Worm (Caenorhabditis elegans) whole organism, young adult: Measurements from ENCODE around the gene K04F1.9.

Experiments
- C06A6.2 ChIP-seq: fragments of 200-800 bp; sonication (Bioruptor generic); conservative IDR thresholded peaks from 2 replicates; pipeline ENCODE4 v1.3.6; 2022; ENCODE audit warnings: missing genetic modification characterization, missing compliant biosample characterization
- F10E7.11 ChIP-seq: sonication (generic microtip); optimal IDR thresholded peaks from 2 replicates; lab custom pipeline; 2017; ENCODE audit warnings: mild to moderate bottlenecking, missing genetic modification characterization, moderate library complexity, missing compliant biosample characterization
- F22D6.2 ChIP-seq: sonication (generic microtip); optimal IDR thresholded peaks from 2 replicates; lab custom pipeline; 2016; ENCODE audit warnings: mild to moderate bottlenecking, missing genetic modification characterization, missing compliant biosample characterization
- ZK185.1 ChIP-seq: sonication (generic microtip); optimal IDR thresholded peaks from 2 replicates; lab custom pipeline; 2016; ENCODE audit warnings: mild to moderate bottlenecking, missing genetic modification characterization, missing compliant biosample characterization; ENCODE audit not compliant: poor library complexity, severe bottlenecking
- ama-1 ChIP-seq, 3 experiments: fragments of 150-350 bp in 1 of 3; sonication (generic microtip) in 2 of 3; optimal IDR thresholded peaks; 2 replicates each; lab custom pipeline; 2014 to 2018; ENCODE audit warnings: missing biosample characterization in 2 of 3, missing genetic modification characterization in 2 of 3, missing genetic modification reagents in 2 of 3
- bed-1 ChIP-seq: fragments of 200-800 bp; sonication (Bioruptor generic); IDR thresholded peaks from 2 replicates; pipeline ENCODE4 v1.3.6; 2022; ENCODE audit warnings: missing genetic modification reagents, missing genetic modification characterization, missing compliant biosample characterization
- nfyb-1 ChIP-seq: fragments of 200-800 bp; sonication (Bioruptor generic); IDR thresholded peaks from 2 replicates; pipeline ENCODE4 v1.3.6; 2022; ENCODE audit warnings: missing genetic modification reagents, missing genetic modification characterization, missing compliant biosample characterization
- nhr-90 ChIP-seq: sonication (generic microtip); optimal IDR thresholded peaks from 2 replicates; lab custom pipeline; 2016; ENCODE audit warnings: missing genotype, mild to moderate bottlenecking, missing genetic modification characterization, missing compliant biosample characterization
- pbrm-1 ChIP-seq: fragments of 200-800 bp; sonication (Bioruptor generic); IDR thresholded peaks from 2 replicates; pipeline ENCODE4 v1.3.6; 2022; ENCODE audit warnings: missing genetic modification reagents, missing genetic modification characterization, missing compliant biosample characterization
- rpc-1 ChIP-seq, 2 experiments: fragments of 150-350 bp in 1 of 2; sonication (generic microtip) in 1 of 2; optimal IDR thresholded peaks; 2 replicates each; lab custom pipeline; 2014 to 2018; ENCODE audit warnings: missing biosample characterization in 1 of 2, missing genetic modification characterization in 1 of 2, missing genetic modification reagents in 1 of 2, missing genotype in 1 of 2
- snpc-1.3 ChIP-seq: sonication (generic microtip); optimal IDR thresholded peaks from 2 replicates; lab custom pipeline; 2017; ENCODE audit warnings: missing genetic modification characterization, mild to moderate bottlenecking, missing compliant biosample characterization, antibody characterized with exemption, moderate library complexity, missing genotype, missing genetic modification reagents; ENCODE audit not compliant: insufficient read depth
- snpc-4 ChIP-seq, 5 experiments: fragments of 150-350 bp in 1 of 5; sonication (generic microtip) in 4 of 5; optimal IDR thresholded peaks; 2 replicates each; lab custom pipeline; 2014 to 2018; ENCODE audit warnings: missing genetic modification characterization in 5 of 5, missing biosample characterization in 3 of 5, antibody characterized with exemption in 2 of 5, mild to moderate bottlenecking in 2 of 5, missing compliant biosample characterization in 2 of 5, missing genotype in 2 of 5, moderate library complexity in 2 of 5, missing genetic modification reagents in 1 of 5
- somi-1 ChIP-seq: fragments of 200-800 bp; sonication (Bioruptor generic); optimal IDR thresholded peaks from 2 replicates; lab custom pipeline; 2018; ENCODE audit warnings: mild to moderate bottlenecking, missing genetic modification characterization, missing compliant biosample characterization
- ztf-6 ChIP-seq: fragments of 200-800 bp; sonication (Bioruptor generic); IDR thresholded peaks from 2 replicates; pipeline ENCODE4 v1.3.6; 2022; ENCODE audit warnings: missing genetic modification reagents, missing genetic modification characterization, missing compliant biosample characterization

DNA sequence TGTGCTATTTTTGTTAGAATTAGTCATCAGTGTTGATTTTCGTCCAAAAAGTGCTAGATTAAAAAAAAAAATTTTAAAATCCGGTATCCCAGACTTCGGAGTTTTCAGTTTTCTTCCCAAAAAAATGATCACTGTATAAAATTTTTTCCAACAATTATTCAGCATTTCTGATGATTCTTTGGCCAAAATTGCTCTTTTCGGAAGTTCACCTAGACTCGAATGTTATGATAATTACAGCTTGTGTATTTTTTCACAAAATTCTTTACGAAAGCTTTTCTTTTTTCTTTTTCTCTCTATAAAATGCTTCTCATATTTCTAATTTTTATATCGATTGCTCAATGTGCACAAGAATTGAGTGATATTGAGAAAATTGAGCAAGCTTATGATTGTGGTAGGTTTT, 33.3 kb upstream of the K04F1.9 start, which contains the start of gene irld-17:
- no peak for TF ChIP-seq C06A6.2
- no peak for TF ChIP-seq pbrm-1 (GFP tag; lab: Robert Waterston, UW)
- TF ChIP-seq nhr-90 = no peak
- no peak for TF ChIP-seq ama-1 (optimal IDR thresholded peaks at IDR 0.05; lab: Kevin White, UChicago)
- no peak for TF ChIP-seq ama-1 (GFP tag; optimal IDR thresholded peaks at IDR 0.05; lab: Kevin White, UChicago)
- TF ChIP-seq ZK185.1 = no peak
- TF ChIP-seq F22D6.2 (tag; lab: Kevin White, UChicago) = no peak
- no peak for TF ChIP-seq ztf-6 (GFP tag; lab: Robert Waterston, UW)
- no peak for TF ChIP-seq rpc-1 (optimal IDR thresholded peaks at IDR 0.05; lab: Kevin White, UChicago)
- no peak for TF ChIP-seq rpc-1 (tag; optimal IDR thresholded peaks at IDR 0.05; lab: Kevin White, UChicago)
- TF ChIP-seq snpc-1.3 (tag; lab: Kevin White, UChicago) = no peak
- no peak for TF ChIP-seq F10E7.11 (tag; lab: Kevin White, UChicago)
- TF ChIP-seq bed-1 (GFP tag; lab: Robert Waterston, UW) = no peak
- TF ChIP-seq somi-1 (GFP tag; lab: Kevin White, UChicago) = no peak
- no peak for TF ChIP-seq snpc-4 (GFP tag; optimal IDR thresholded peaks at IDR 0.05; lab: Kevin White, UChicago)
- TF ChIP-seq snpc-4 (tag; optimal IDR thresholded peaks at IDR 0.05; lab: Kevin White, UChicago) = no peak
- TF ChIP-seq nfyb-1 (GFP tag; lab: Robert Waterston, UW) = no peak
